Worm (Caenorhabditis elegans): ENCODE data around the gene C03G6.17.

Gene C03G6.17

ce11 chrV:7387755-7388154 lies 6.8 kb upstream of the C03G6.17 start, which contains the start of gene C02H6.3:
C02H6.3 (minus strand) TSS chrV:7387855.
- TF ChIP-seq madf-9 (GFP tag; conservative IDR thresholded peaks at IDR 0.05) (no peak), saeg-2 (GFP tag; IDR thresholded peaks at IDR 0.05) (no peak), fos-1 (tag; optimal IDR thresholded peaks at IDR 0.05) (no peak), nhr-111 (GFP tag; optimal IDR thresholded peaks at IDR 0.05) (no peak), Y48G9A.11 (GFP tag; IDR thresholded peaks at IDR 0.05) (no peak), F26F4.8 (GFP tag; conservative IDR thresholded peaks at IDR 0.05) (no peak), Y75B8A.6 (GFP tag; IDR thresholded peaks at IDR 0.05) (no peak), hif-1 (tag; optimal IDR thresholded peaks at IDR 0.05) (no peak), daf-19 (GFP tag; conservative IDR thresholded peaks at IDR 0.05) (no peak), nhr-10 (tag; optimal IDR thresholded peaks at IDR 0.05) (no peak), hlh-30 (tag; optimal IDR thresholded peaks at IDR 0.05; ENCODE audit: insufficient read depth) (no peak), mdl-1 (tag; optimal IDR thresholded peaks at IDR 0.05) (no peak), daf-12 (tag; optimal IDR thresholded peaks at IDR 0.05) (no peak), nhr-76 (tag; optimal IDR thresholded peaks at IDR 0.05) (no peak), Y105C5A.15 (GFP tag; IDR thresholded peaks at IDR 0.05) (no peak), sdz-12 (GFP tag; optimal IDR thresholded peaks at IDR 0.05) (no peak), spr-1 (tag; optimal IDR thresholded peaks at IDR 0.05) (no peak), zip-11 (GFP tag; IDR thresholded peaks at IDR 0.05) (no peak), D1046.2 (GFP tag; IDR thresholded peaks at IDR 0.05) (no peak), ces-1 (GFP tag; optimal IDR thresholded peaks at IDR 0.05) (no peak)

ce11 chrV:7386052-7386573 lies 5.2 kb upstream of the C03G6.17 start, which contains the start of gene srp-6:
srp-6 (minus strand) TSS chrV:7386102.
- no peak for TF ChIP-seq hlh-30 (tag; optimal IDR thresholded peaks at IDR 0.05; ENCODE audit: insufficient read depth)
- TF ChIP-seq daf-12 (tag; optimal IDR thresholded peaks at IDR 0.05) = no peak
- no peak for TF ChIP-seq hlh-11 (tag; optimal IDR thresholded peaks at IDR 0.05)
- peak in 1 of 2 experiments; percentile 66 for TF ChIP-seq unc-62 (GFP tag; optimal IDR thresholded peaks at IDR 0.05 in 1 of 2)
- no peak for TF ChIP-seq unc-62 (tag; optimal IDR thresholded peaks at IDR 0.05)
- TF ChIP-seq lin-15B (tag; optimal IDR thresholded peaks at IDR 0.05) = no peak
- TF ChIP-seq ZK546.5 (tag; optimal IDR thresholded peaks at IDR 0.05) = no peak
- peak; percentile 9 for TF ChIP-seq nhr-11 (tag; optimal IDR thresholded peaks at IDR 0.05)
- TF ChIP-seq ceh-20 (GFP tag; IDR thresholded peaks at IDR 0.05) = no peak
- TF ChIP-seq F26F4.8 (GFP tag; conservative IDR thresholded peaks at IDR 0.05) = no peak
- peak; percentile 10 for TF ChIP-seq dve-1 (tag; optimal IDR thresholded peaks at IDR 0.05; ENCODE audit: insufficient read depth)

- TF ChIP-seq nhr-41 (GFP tag; IDR thresholded peaks at IDR 0.05) (no peak), hlh-11 (tag; optimal IDR thresholded peaks at IDR 0.05) (no peak), mes-2 (tag; optimal IDR thresholded peaks at IDR 0.05; ENCODE audit: poor library complexity, severe bottlenecking) (no peak), ztf-7 (tag; optimal IDR thresholded peaks at IDR 0.05) (no peak), T20F7.1 (GFP tag; optimal IDR thresholded peaks at IDR 0.05) (no peak), attf-4 (tag; optimal IDR thresholded peaks at IDR 0.05) (no peak), ZK337.2 (GFP tag; IDR thresholded peaks at IDR 0.05) (no peak), lin-38 (GFP tag; IDR thresholded peaks at IDR 0.05) (no peak), lin-39 (tag; optimal IDR thresholded peaks at IDR 0.05) (no peak), ces-1 (GFP tag; optimal IDR thresholded peaks at IDR 0.05) (no peak), madf-9 (GFP tag; conservative IDR thresholded peaks at IDR 0.05) (no peak), lir-3 (tag; optimal IDR thresholded peaks at IDR 0.05) (no peak), madf-5 (GFP tag; IDR thresholded peaks at IDR 0.05) (no peak), aha-1 (tag) (no peak), php-3 (GFP tag; IDR thresholded peaks at IDR 0.05) (no peak)
Observed at ce11 chrV:7379384-7379783, 1.5 kb downstream of the C03G6.17 start, which contains the start of gene srsx-24. srsx-24 (minus strand) TSS chrV:7379484.

All from whole organism, L4 larva.